Worm (Caenorhabditis elegans): ENCODE results near the gene T06D8.2.

T06D8.2 gene

ce11 chrII:11226379-11226778 is at the start of gene T06D8.2:
Gene T06D8.2 (plus strand): TSS chrII:11226679.
- no peak for TF ChIP-seq aha-1 (tag)
- no peak for TF ChIP-seq ceh-82 (tag; optimal IDR thresholded peaks at IDR 0.05)
- no peak for TF ChIP-seq pha-4 (GFP tag; IDR thresholded peaks at IDR 0.05)
- no peak for TF ChIP-seq pha-4 (tag; optimal IDR thresholded peaks at IDR 0.05)
- no peak for TF ChIP-seq spr-3 (GFP tag; optimal IDR thresholded peaks at IDR 0.05)
- no peak for TF ChIP-seq nhr-28 (tag; optimal IDR thresholded peaks at IDR 0.05)
- no peak for TF ChIP-seq nhr-48 (tag; optimal IDR thresholded peaks at IDR 0.05)
- TF ChIP-seq zfp-3 (GFP tag; conservative IDR thresholded peaks at IDR 0.05) = no peak
- no peak for TF ChIP-seq lin-29 (GFP tag; IDR thresholded peaks at IDR 0.05)
- TF ChIP-seq tag-97 (GFP tag; IDR thresholded peaks at IDR 0.05) = no peak
- TF ChIP-seq T20F7.1 (GFP tag; optimal IDR thresholded peaks at IDR 0.05) = no peak
- no peak for TF ChIP-seq ceh-44 (GFP tag; IDR thresholded peaks at IDR 0.05)
- TF ChIP-seq lsy-2 (tag; optimal IDR thresholded peaks at IDR 0.05) = no peak
- no peak for TF ChIP-seq zag-1 (tag; optimal IDR thresholded peaks at IDR 0.05)
- no peak for TF ChIP-seq madf-5 (GFP tag; IDR thresholded peaks at IDR 0.05)
- TF ChIP-seq lin-39 (tag; optimal IDR thresholded peaks at IDR 0.05) = no peak
- no peak for TF ChIP-seq mep-1 (tag; optimal IDR thresholded peaks at IDR 0.05)
- TF ChIP-seq unc-130 (GFP tag; optimal IDR thresholded peaks at IDR 0.05) = no peak
- TF ChIP-seq zfp-2 (tag; optimal IDR thresholded peaks at IDR 0.05) = no peak
- TF ChIP-seq arid-1 (GFP tag; conservative IDR thresholded peaks at IDR 0.05) = no peak
- TF ChIP-seq F26F4.8 (GFP tag; conservative IDR thresholded peaks at IDR 0.05) = no peak

ce11 chrII:11177376-11177775 is 49.1 kb upstream of the T06D8.2 start, which contains the start of gene F37H8.6:
Gene F37H8.6 (minus strand): TSS chrII:11177476.
- peak; percentile 62 for TF ChIP-seq aha-1 (tag)
- no peak for TF ChIP-seq nhr-11 (tag; optimal IDR thresholded peaks at IDR 0.05)
- TF ChIP-seq zip-2 (tag; optimal IDR thresholded peaks at IDR 0.05) = no peak
- no peak for TF ChIP-seq unc-130 (GFP tag; optimal IDR thresholded peaks at IDR 0.05)
- no peak for TF ChIP-seq cey-2 (tag; optimal IDR thresholded peaks at IDR 0.05; ENCODE audit: borderline replicate concordance, insufficient read depth)

ce11 chrII:11178737-11179136 is 47.7 kb upstream of the T06D8.2 start:
- TF ChIP-seq lin-39 (tag; optimal IDR thresholded peaks at IDR 0.05) (no peak), nhr-28 (tag; optimal IDR thresholded peaks at IDR 0.05) (peak; percentile 44), unc-62 (GFP tag; optimal IDR thresholded peaks at IDR 0.05 in 1 of 2) (peak in 1 of 2 experiments; percentile 68), unc-62 (tag; optimal IDR thresholded peaks at IDR 0.05) (no peak)

- TF ChIP-seq aha-1 (tag) (peak; percentile 78), lin-39 (tag; optimal IDR thresholded peaks at IDR 0.05) (no peak), ceh-20 (GFP tag; IDR thresholded peaks at IDR 0.05) (no peak), spr-3 (GFP tag; optimal IDR thresholded peaks at IDR 0.05) (no peak), dmd-8 (GFP tag; IDR thresholded peaks at IDR 0.05) (no peak), madf-9 (GFP tag; conservative IDR thresholded peaks at IDR 0.05) (no peak), arid-1 (GFP tag; conservative IDR thresholded peaks at IDR 0.05) (no peak), vab-7 (GFP tag; IDR thresholded peaks at IDR 0.05) (no peak), ZK337.2 (GFP tag; IDR thresholded peaks at IDR 0.05) (no peak), ZK546.5 (tag; optimal IDR thresholded peaks at IDR 0.05) (no peak), mep-1 (tag; optimal IDR thresholded peaks at IDR 0.05) (peak; percentile 20), T20F7.1 (GFP tag; optimal IDR thresholded peaks at IDR 0.05) (no peak), saeg-2 (GFP tag; IDR thresholded peaks at IDR 0.05) (no peak), lsy-2 (tag; optimal IDR thresholded peaks at IDR 0.05) (peak in 1 of 2 experiments; percentile 2), rbr-2 (tag; optimal IDR thresholded peaks at IDR 0.05) (no peak), dve-1 (tag; optimal IDR thresholded peaks at IDR 0.05; ENCODE audit: insufficient read depth) (peak; percentile 24), mes-2 (tag; optimal IDR thresholded peaks at IDR 0.05; ENCODE audit: poor library complexity, severe bottlenecking) (peak; percentile 28), dmd-9 (GFP tag; IDR thresholded peaks at IDR 0.05) (no peak), hlh-30 (tag; optimal IDR thresholded peaks at IDR 0.05; ENCODE audit: insufficient read depth) (peak; percentile 3), zag-1 (tag; optimal IDR thresholded peaks at IDR 0.05) (no peak), mdl-1 (tag; optimal IDR thresholded peaks at IDR 0.05) (peak in 1 of 2 experiments; percentile 54), pqm-1 (tag; optimal IDR thresholded peaks at IDR 0.05) (peak; percentile 21), dmd-6 (GFP tag; IDR thresholded peaks at IDR 0.05) (peak; percentile 68), daf-16 (GFP tag; optimal IDR thresholded peaks at IDR 0.05) (no peak), daf-16 (tag; optimal IDR thresholded peaks at IDR 0.05) (peak; percentile 18), tra-1 (GFP tag; IDR thresholded peaks at IDR 0.05) (no peak), nhr-25 (tag; optimal IDR thresholded peaks at IDR 0.05; ENCODE audit: borderline replicate concordance, insufficient read depth) (no peak)
Observed at ce11 chrII:11181250-11181704, 45.2 kb upstream of the T06D8.2 start, which contains the start of gene bigr-1. Gene bigr-1 (plus strand): TSS chrII:11181654.
